Worm (Caenorhabditis elegans) whole organism, L4 larva: ENCODE results near the gene pyc-1.

Source experiments
- D1046.2 ChIP-seq: fragments of 200-800 bp; sonication (Bioruptor generic); IDR thresholded peaks from 2 replicates; pipeline ENCODE4 v1.3.6; 2022; ENCODE audit warnings: missing genetic modification characterization, missing compliant biosample characterization
- F10B5.3 ChIP-seq: sonication (generic microtip); optimal IDR thresholded peaks from 2 replicates; lab custom pipeline; 2016; ENCODE audit warnings: mild to moderate bottlenecking, missing genetic modification characterization, missing compliant biosample characterization
- F49E8.2 ChIP-seq: sonication (generic microtip); optimal IDR thresholded peaks from 2 replicates; lab custom pipeline; 2016; ENCODE audit warnings: missing compliant biosample characterization, mild to moderate bottlenecking, missing genetic modification characterization, borderline replicate concordance
- R02D3.7 ChIP-seq: fragments of 150-350 bp; sonication (generic microtip); optimal IDR thresholded peaks from 3 replicates; lab custom pipeline; 2014; ENCODE audit warnings: missing biosample characterization, missing genetic modification characterization
- T26A8.4 ChIP-seq: fragments of 200-800 bp; sonication (Bioruptor generic); IDR thresholded peaks from 2 replicates; pipeline ENCODE4 v1.3.6; 2022; ENCODE audit warnings: missing genetic modification characterization, missing compliant biosample characterization
- Y105C5A.15 ChIP-seq: fragments of 200-800 bp; sonication (Bioruptor generic); IDR thresholded peaks from 2 replicates; pipeline ENCODE4 v1.3.6; 2022; ENCODE audit warnings: missing genetic modification characterization, missing compliant biosample characterization
- Y48G9A.11 ChIP-seq: fragments of 200-800 bp; sonication (Bioruptor generic); IDR thresholded peaks from 2 replicates; pipeline ENCODE4 v1.3.6; 2022; ENCODE audit warnings: missing genetic modification reagents, missing genetic modification characterization, missing compliant biosample characterization
- Y75B8A.6 ChIP-seq: fragments of 200-800 bp; sonication (Bioruptor generic); IDR thresholded peaks from 2 replicates; pipeline ENCODE4 v1.3.6; 2022; ENCODE audit warnings: missing genetic modification reagents, missing genetic modification characterization, missing compliant biosample characterization
- arid-1 ChIP-seq: fragments of 200-800 bp; sonication (Bioruptor generic); conservative IDR thresholded peaks from 2 replicates; pipeline ENCODE4 v1.3.6; 2022; ENCODE audit warnings: missing genetic modification reagents, missing genetic modification characterization, missing compliant biosample characterization
- ceh-20 ChIP-seq: fragments of 200-800 bp; sonication (Bioruptor generic); IDR thresholded peaks from 2 replicates; pipeline ENCODE4 v1.3.6; 2022; ENCODE audit warnings: missing genetic modification reagents, missing genetic modification characterization, missing compliant biosample characterization
- ceh-28 ChIP-seq: fragments of 150-350 bp; optimal IDR thresholded peaks from 2 replicates; lab custom pipeline; 2014; ENCODE audit warnings: missing biosample characterization, missing genetic modification reagents, missing genetic modification characterization
- ceh-32 ChIP-seq: sonication (generic microtip); optimal IDR thresholded peaks from 2 replicates; lab custom pipeline; 2016; ENCODE audit warnings: mild to moderate bottlenecking, missing genetic modification characterization, missing compliant biosample characterization; ENCODE audit not compliant: poor library complexity
- ceh-44 ChIP-seq: fragments of 200-800 bp; sonication (Bioruptor generic); IDR thresholded peaks from 2 replicates; pipeline ENCODE4 v1.3.6; 2022; ENCODE audit warnings: missing genetic modification reagents, missing genetic modification characterization, missing compliant biosample characterization
- ceh-82 ChIP-seq: sonication (generic microtip); optimal IDR thresholded peaks from 2 replicates; lab custom pipeline; 2017; ENCODE audit warnings: missing biosample characterization, missing genetic modification characterization
- ces-1 ChIP-seq: fragments of 150-350 bp; sonication (generic microtip); optimal IDR thresholded peaks from 4 replicates; lab custom pipeline; 2014; ENCODE audit warnings: missing biosample characterization, missing genetic modification reagents, missing genetic modification characterization
- cey-2 ChIP-seq: sonication (generic microtip); optimal IDR thresholded peaks from 3 replicates; lab custom pipeline; 2017; ENCODE audit warnings: missing genetic modification characterization, mild to moderate bottlenecking, missing compliant biosample characterization, antibody characterized with exemption, borderline replicate concordance; ENCODE audit not compliant: insufficient read depth
- ctbp-1 ChIP-seq: fragments of 200-800 bp; sonication (Bioruptor generic); IDR thresholded peaks from 2 replicates; pipeline ENCODE4 v1.3.6; 2022; ENCODE audit warnings: missing genetic modification reagents, missing genetic modification characterization, missing compliant biosample characterization
- dmd-9 ChIP-seq: fragments of 200-800 bp; sonication (Bioruptor generic); IDR thresholded peaks from 2 replicates; pipeline ENCODE4 v1.3.6; 2022; ENCODE audit warnings: missing genetic modification reagents, missing genetic modification characterization, missing compliant biosample characterization
- dve-1 ChIP-seq: sonication (generic microtip); optimal IDR thresholded peaks from 2 replicates; lab custom pipeline; 2017; ENCODE audit warnings: antibody characterized with exemption, mild to moderate bottlenecking, missing genetic modification characterization, missing compliant biosample characterization; ENCODE audit not compliant: insufficient read depth
- egl-27 ChIP-seq: sonication (generic microtip); optimal IDR thresholded peaks from 3 replicates; lab custom pipeline; 2017; ENCODE audit warnings: missing biosample characterization, missing genetic modification reagents, missing genetic modification characterization
- egl-43 ChIP-seq: fragments of 200-800 bp; sonication (Bioruptor generic); IDR thresholded peaks from 2 replicates; pipeline ENCODE4 v1.3.6; 2022; ENCODE audit warnings: missing genetic modification reagents, missing genetic modification characterization, missing compliant biosample characterization
- fkh-10 ChIP-seq: fragments of 150-350 bp; optimal IDR thresholded peaks from 2 replicates; lab custom pipeline; 2014; ENCODE audit warnings: missing biosample characterization, missing genetic modification reagents, missing genetic modification characterization
- gei-8 ChIP-seq: fragments of 200-800 bp; sonication (Bioruptor generic); optimal IDR thresholded peaks from 2 replicates; lab custom pipeline; 2018; ENCODE audit warnings: mild to moderate bottlenecking, missing genetic modification characterization, missing compliant biosample characterization
- hlh-11 ChIP-seq: fragments of 200-800 bp; sonication (Bioruptor generic); optimal IDR thresholded peaks from 2 replicates; lab custom pipeline; 2018; ENCODE audit warnings: mild to moderate bottlenecking, missing genetic modification characterization, missing compliant biosample characterization
- hlh-30 ChIP-seq: sonication (generic microtip); optimal IDR thresholded peaks from 2 replicates; lab custom pipeline; 2017; ENCODE audit warnings: antibody characterized with exemption, mild to moderate bottlenecking, missing genetic modification characterization, missing compliant biosample characterization; ENCODE audit not compliant: insufficient read depth
- hmg-1.1 ChIP-seq: fragments of 200-800 bp; sonication (Bioruptor generic); IDR thresholded peaks from 2 replicates; pipeline ENCODE4 v1.3.6; 2022; ENCODE audit warnings: missing genetic modification reagents, missing genetic modification characterization, missing compliant biosample characterization
- jun-1 ChIP-seq: fragments of 150-350 bp; optimal IDR thresholded peaks from 2 replicates; lab custom pipeline; 2014; ENCODE audit warnings: missing biosample characterization, missing genetic modification reagents, missing genetic modification characterization
- lim-7 ChIP-seq: fragments of 200-800 bp; sonication (Bioruptor generic); IDR thresholded peaks from 2 replicates; pipeline ENCODE4 v1.3.6; 2022; ENCODE audit warnings: missing genetic modification characterization, missing compliant biosample characterization
- lin-38 ChIP-seq: fragments of 200-800 bp; sonication (Bioruptor generic); IDR thresholded peaks from 2 replicates; pipeline ENCODE4 v1.3.6; 2022; ENCODE audit warnings: missing genetic modification reagents, missing genetic modification characterization, missing compliant biosample characterization
- lsy-2 ChIP-seq, 2 experiments: fragments of 150-350 bp in 1 of 2; sonication (generic microtip) in 1 of 2; optimal IDR thresholded peaks; 2 replicates each; lab custom pipeline; 2014 to 2017; ENCODE audit warnings: missing biosample characterization in 2 of 2, missing genetic modification characterization in 2 of 2
- mdt-29 ChIP-seq: fragments of 200-800 bp; sonication (Bioruptor generic); IDR thresholded peaks from 2 replicates; pipeline ENCODE4 v1.3.6; 2022; ENCODE audit warnings: missing genetic modification reagents, missing genetic modification characterization, missing compliant biosample characterization
- mep-1 ChIP-seq: fragments of 150-350 bp; sonication (generic microtip); optimal IDR thresholded peaks from 3 replicates; lab custom pipeline; 2014; ENCODE audit warnings: missing biosample characterization, missing genetic modification characterization
- mes-2 ChIP-seq: sonication (generic microtip); optimal IDR thresholded peaks from 2 replicates; lab custom pipeline; 2016; ENCODE audit warnings: missing genotype, mild to moderate bottlenecking, missing genetic modification characterization, missing compliant biosample characterization; ENCODE audit not compliant: poor library complexity, severe bottlenecking
- mxl-3 ChIP-seq: fragments of 200-800 bp; sonication (Bioruptor generic); optimal IDR thresholded peaks from 2 replicates; lab custom pipeline; 2018; ENCODE audit warnings: mild to moderate bottlenecking, missing genetic modification characterization, missing compliant biosample characterization
- nhr-11 ChIP-seq: fragments of 150-350 bp; optimal IDR thresholded peaks from 2 replicates; lab custom pipeline; 2014; ENCODE audit warnings: missing biosample characterization, missing genetic modification characterization
- nhr-111 ChIP-seq: fragments of 200-800 bp; sonication (Bioruptor generic); optimal IDR thresholded peaks from 2 replicates; lab custom pipeline; 2018; ENCODE audit warnings: mild to moderate bottlenecking, missing genetic modification characterization, missing compliant biosample characterization
- nhr-28 ChIP-seq: fragments of 150-350 bp; optimal IDR thresholded peaks from 2 replicates; lab custom pipeline; 2014; ENCODE audit warnings: missing biosample characterization, missing genetic modification characterization
- nhr-41 ChIP-seq: fragments of 200-800 bp; sonication (Bioruptor generic); IDR thresholded peaks from 2 replicates; pipeline ENCODE4 v1.3.6; 2022; ENCODE audit warnings: missing genetic modification reagents, missing genetic modification characterization, missing compliant biosample characterization
- nhr-48 ChIP-seq: sonication (generic microtip); optimal IDR thresholded peaks from 2 replicates; lab custom pipeline; 2016; ENCODE audit warnings: mild to moderate bottlenecking, missing genetic modification characterization, missing compliant biosample characterization
- nhr-76 ChIP-seq: fragments of 150-350 bp; optimal IDR thresholded peaks from 2 replicates; lab custom pipeline; 2014; ENCODE audit warnings: missing biosample characterization, missing genetic modification characterization
- set-16 ChIP-seq: fragments of 200-800 bp; sonication (Bioruptor generic); IDR thresholded peaks from 2 replicates; pipeline ENCODE4 v1.3.6; 2022; ENCODE audit warnings: missing genetic modification reagents, missing genetic modification characterization, missing compliant biosample characterization
- snpc-1.2 ChIP-seq: fragments of 200-800 bp; sonication (Bioruptor generic); IDR thresholded peaks from 2 replicates; pipeline ENCODE4 v1.3.6; 2022; ENCODE audit warnings: missing genetic modification reagents, missing genetic modification characterization, missing compliant biosample characterization
- snpc-4 ChIP-seq: fragments of 150-350 bp; optimal IDR thresholded peaks from 2 replicates; lab custom pipeline; 2014; ENCODE audit warnings: missing biosample characterization, missing genetic modification characterization
- spr-1 ChIP-seq: sonication (generic microtip); optimal IDR thresholded peaks from 2 replicates; lab custom pipeline; 2016; ENCODE audit warnings: mild to moderate bottlenecking, missing genetic modification characterization, missing compliant biosample characterization
- tra-1 ChIP-seq: fragments of 200-800 bp; sonication (Bioruptor generic); IDR thresholded peaks from 2 replicates; pipeline ENCODE4 v1.3.6; 2022; ENCODE audit warnings: missing genetic modification reagents, missing genetic modification characterization, missing compliant biosample characterization
- unc-62 ChIP-seq, 3 experiments: fragments of 150-350 bp in 1 of 3; sonication (generic microtip); optimal IDR thresholded peaks in 2 of 3; peaks in 1 of 3; 1 replicate in 1 of 3; 2 replicates in 2 of 3; lab custom pipeline; 2014 to 2017; ENCODE audit warnings: missing biosample characterization in 3 of 3, missing genetic modification characterization in 3 of 3, missing genetic modification reagents in 3 of 3, missing genotype in 1 of 3
- zag-1 ChIP-seq: fragments of 150-350 bp; optimal IDR thresholded peaks from 2 replicates; lab custom pipeline; 2014; ENCODE audit warnings: missing biosample characterization, missing genetic modification characterization
- zip-2 ChIP-seq: fragments of 150-350 bp; optimal IDR thresholded peaks from 2 replicates; lab custom pipeline; 2014; ENCODE audit warnings: missing biosample characterization, missing genetic modification characterization
- ztf-11 ChIP-seq: fragments of 150-350 bp; optimal IDR thresholded peaks from 2 replicates; lab custom pipeline; 2014; ENCODE audit warnings: missing biosample characterization, missing genetic modification characterization

Gene pyc-1

ce11 chrV:11782809-11783440, 39.4 kb downstream of the pyc-1 start, which contains the start of gene F55A11.11 (continued):
- peak; percentile 93 for TF ChIP-seq T26A8.4 (GFP tag; lab: Robert Waterston, UW)
- TF ChIP-seq mdt-29 (GFP tag; lab: Robert Waterston, UW), result peak; percentile 88
- peak; percentile 83 for TF ChIP-seq mep-1
- TF ChIP-seq tra-1, result peak; percentile 94
- TF ChIP-seq ces-1 (GFP tag; lab: Kevin White, UChicago), result no peak
- TF ChIP-seq ctbp-1, result peak; percentile 95
- peak; percentile 38 for TF ChIP-seq R02D3.7 (tag; lab: Kevin White, UChicago)
- TF ChIP-seq ztf-11 (tag; lab: Kevin White, UChicago), result no peak
- TF ChIP-seq spr-1 (tag; lab: Kevin White, UChicago), result peak; percentile 91
- TF ChIP-seq fkh-10 (GFP tag; lab: Kevin White, UChicago), result no peak
- TF ChIP-seq egl-43, result peak; percentile 99
- peak; percentile 76 for TF ChIP-seq F10B5.3 (tag; lab: Kevin White, UChicago)
- TF ChIP-seq lim-7 (GFP tag; lab: Robert Waterston, UW), result peak; percentile 97
- TF ChIP-seq mxl-3 (GFP tag; lab: Kevin White, UChicago), result peak; percentile 87
- TF ChIP-seq ceh-82 (tag; lab: Kevin White, UChicago), result no peak
- TF ChIP-seq nhr-76, result no peak
- peak; percentile 80 for TF ChIP-seq mes-2
- peak; percentile 56 for TF ChIP-seq ceh-32
- no peak for TF ChIP-seq snpc-4 (tag; lab: Kevin White, UChicago)
- TF ChIP-seq nhr-48 (tag; lab: Kevin White, UChicago), result peak; percentile 80
- TF ChIP-seq nhr-11 (tag; lab: Kevin White, UChicago), result peak; percentile 58
- TF ChIP-seq ceh-28, result no peak
- TF ChIP-seq cey-2 (tag; lab: Kevin White, UChicago), result no peak
- no peak for TF ChIP-seq zag-1 (tag; lab: Kevin White, UChicago)
- peak in 1 of 2 experiments; percentile 95 for TF ChIP-seq unc-62 (GFP tag; optimal IDR thresholded peaks at IDR 0.05 in 1 of 2; lab: Kevin White, UChicago)
- no peak for TF ChIP-seq unc-62 (tag; optimal IDR thresholded peaks at IDR 0.05; lab: Kevin White, UChicago)
- peak; percentile 90 for TF ChIP-seq ceh-20 (GFP tag; lab: Robert Waterston, UW)
- peak; percentile 93 for TF ChIP-seq D1046.2 (GFP tag; lab: Robert Waterston, UW)
- no peak; the same call in 1 of the 2 replicates for TF ChIP-seq set-16 (GFP tag; lab: Robert Waterston, UW)
- TF ChIP-seq arid-1, result peak; percentile 94
- peak; percentile 92 for TF ChIP-seq ceh-44 (GFP tag; lab: Robert Waterston, UW)
- TF ChIP-seq gei-8, result peak; percentile 95
- peak in 1 of 2 experiments; percentile 79 for TF ChIP-seq lsy-2 (tag; optimal IDR thresholded peaks at IDR 0.05; lab: Kevin White, UChicago)
- peak; percentile 92 for TF ChIP-seq snpc-1.2 (GFP tag; lab: Robert Waterston, UW)
- TF ChIP-seq lin-38 (GFP tag; lab: Robert Waterston, UW), result peak; percentile 87
- TF ChIP-seq nhr-111, result peak; percentile 90
- TF ChIP-seq dmd-9 (GFP tag; lab: Robert Waterston, UW), result peak; percentile 76
- peak; percentile 95 for TF ChIP-seq Y105C5A.15
- TF ChIP-seq nhr-28 (tag; lab: Kevin White, UChicago), result peak; percentile 50
- peak; percentile 87 for TF ChIP-seq F49E8.2
- no peak for TF ChIP-seq egl-27
- TF ChIP-seq hlh-11 (tag; lab: Kevin White, UChicago), result peak; percentile 73
- TF ChIP-seq dve-1 (tag; lab: Kevin White, UChicago), result peak; percentile 80
- TF ChIP-seq hmg-1.1 (GFP tag; lab: Robert Waterston, UW), result peak; percentile 92
- TF ChIP-seq jun-1 (tag; lab: Kevin White, UChicago), result peak; percentile 14
- TF ChIP-seq nhr-41, result peak; percentile 97
- peak; percentile 82 for TF ChIP-seq Y75B8A.6 (GFP tag; lab: Robert Waterston, UW)
- peak; percentile 64 for TF ChIP-seq hlh-30 (tag; lab: Kevin White, UChicago)
- peak; percentile 68 for TF ChIP-seq zip-2
- peak; percentile 91 for TF ChIP-seq Y48G9A.11
